Worm (Caenorhabditis elegans) whole organism, young adult: ENCODE data around the gene F22H10.6.

ENCODE experiments used
- B0035.1 ChIP-seq: sonication (generic microtip); optimal IDR thresholded peaks from 2 replicates; lab custom pipeline; 2016; ENCODE audit warnings: missing genetic modification characterization, mild to moderate bottlenecking, missing compliant biosample characterization, missing genotype, missing genetic modification reagents
- B0336.3 ChIP-seq: fragments of 200-800 bp; sonication (Bioruptor generic); IDR thresholded peaks from 2 replicates; pipeline ENCODE4 v1.3.6; 2022; ENCODE audit warnings: missing genetic modification characterization, missing compliant biosample characterization
- F23B12.7 ChIP-seq: sonication (generic microtip); optimal IDR thresholded peaks from 2 replicates; lab custom pipeline; 2017; ENCODE audit warnings: missing genetic modification characterization, mild to moderate bottlenecking, missing compliant biosample characterization, antibody characterized with exemption, moderate library complexity; ENCODE audit not compliant: insufficient read depth
- K11D2.4 ChIP-seq: fragments of 200-800 bp; sonication (Bioruptor generic); IDR thresholded peaks from 2 replicates; pipeline ENCODE4 v1.3.6; 2022; ENCODE audit warnings: missing genetic modification reagents, missing genetic modification characterization, missing compliant biosample characterization
- T26A5.8 ChIP-seq: sonication (generic microtip); optimal IDR thresholded peaks from 2 replicates; lab custom pipeline; 2016; ENCODE audit warnings: missing genetic modification characterization, missing compliant biosample characterization
- ama-1 ChIP-seq, 3 experiments: fragments of 150-350 bp in 1 of 3; sonication (generic microtip) in 2 of 3; optimal IDR thresholded peaks; 2 replicates each; lab custom pipeline; 2014 to 2018; ENCODE audit warnings: missing biosample characterization in 2 of 3, missing genetic modification characterization in 2 of 3, missing genetic modification reagents in 2 of 3
- bed-2 ChIP-seq: fragments of 200-800 bp; sonication (Bioruptor generic); IDR thresholded peaks from 2 replicates; pipeline ENCODE4 v1.3.6; 2022; ENCODE audit warnings: missing genetic modification reagents, missing genetic modification characterization, missing compliant biosample characterization
- ccch-3 ChIP-seq: fragments of 200-800 bp; sonication (Bioruptor generic); optimal IDR thresholded peaks from 2 replicates; lab custom pipeline; 2018; ENCODE audit warnings: mild to moderate bottlenecking, missing genetic modification characterization, missing compliant biosample characterization
- ceh-100 ChIP-seq: fragments of 200-800 bp; sonication (Bioruptor generic); IDR thresholded peaks from 2 replicates; pipeline ENCODE4 v1.3.6; 2022; ENCODE audit warnings: missing genetic modification reagents, missing genetic modification characterization, missing compliant biosample characterization
- chd-7 ChIP-seq: sonication (generic microtip); optimal IDR thresholded peaks from 2 replicates; lab custom pipeline; 2016; ENCODE audit warnings: mild to moderate bottlenecking, missing genetic modification characterization, moderate library complexity, missing compliant biosample characterization
- egl-44 ChIP-seq: fragments of 200-800 bp; sonication (Bioruptor generic); IDR thresholded peaks from 2 replicates; pipeline ENCODE4 v1.3.6; 2022; ENCODE audit warnings: missing genetic modification reagents, missing genetic modification characterization, missing compliant biosample characterization
- egrh-3 ChIP-seq: fragments of 200-800 bp; sonication (Bioruptor generic); IDR thresholded peaks from 2 replicates; pipeline ENCODE4 v1.3.6; 2022; ENCODE audit warnings: missing genetic modification reagents, missing genetic modification characterization, missing compliant biosample characterization
- hlh-12 ChIP-seq: sonication (generic microtip); optimal IDR thresholded peaks from 2 replicates; lab custom pipeline; 2016; ENCODE audit warnings: missing genetic modification characterization, missing compliant biosample characterization
- madf-8 ChIP-seq: fragments of 200-800 bp; sonication (Bioruptor generic); conservative IDR thresholded peaks from 2 replicates; pipeline ENCODE4 v1.3.6; 2022; ENCODE audit warnings: missing genetic modification reagents, missing genetic modification characterization, missing compliant biosample characterization
- nhr-80 ChIP-seq: sonication (generic microtip); optimal IDR thresholded peaks from 2 replicates; lab custom pipeline; 2016; ENCODE audit warnings: missing genetic modification characterization, missing compliant biosample characterization
- sptf-2 ChIP-seq: fragments of 200-800 bp; sonication (Bioruptor generic); optimal IDR thresholded peaks from 2 replicates; lab custom pipeline; 2018; ENCODE audit warnings: mild to moderate bottlenecking, missing genetic modification characterization, missing compliant biosample characterization
- tlf-1 ChIP-seq: fragments of 200-800 bp; sonication (Bioruptor generic); optimal IDR thresholded peaks from 2 replicates; lab custom pipeline; 2018; ENCODE audit warnings: mild to moderate bottlenecking, missing genetic modification characterization, missing compliant biosample characterization
- xnd-1 ChIP-seq: sonication (generic microtip); optimal IDR thresholded peaks from 2 replicates; lab custom pipeline; 2016; ENCODE audit warnings: missing genotype, missing genetic modification reagents, missing genetic modification characterization, missing compliant biosample characterization
- zfh-2 ChIP-seq: fragments of 200-800 bp; sonication (Bioruptor generic); conservative IDR thresholded peaks from 2 replicates; pipeline ENCODE4 v1.3.6; 2022; ENCODE audit warnings: missing genetic modification reagents, missing genetic modification characterization, missing compliant biosample characterization
- ztf-28 ChIP-seq: fragments of 200-800 bp; sonication (Bioruptor generic); IDR thresholded peaks from 2 replicates; pipeline ENCODE4 v1.3.6; 2022; ENCODE audit warnings: missing genetic modification reagents, missing genetic modification characterization, missing compliant biosample characterization
- ztf-3 ChIP-seq: fragments of 200-800 bp; sonication (Bioruptor generic); optimal IDR thresholded peaks from 2 replicates; lab custom pipeline; 2018; ENCODE audit warnings: mild to moderate bottlenecking, missing genetic modification characterization, missing compliant biosample characterization

The F22H10.6 gene

ce11 chrX:16644889-16645288 lies 46.2 kb downstream of the F22H10.6 start:
- TF ChIP-seq F23B12.7 (tag; lab: Kevin White, UChicago): no peak
- peak; percentile 54 for TF ChIP-seq nhr-80 (tag; lab: Kevin White, UChicago)

ce11 chrX:16643246-16643645 lies 47.9 kb downstream of the F22H10.6 start:
- TF ChIP-seq zfh-2 (GFP tag; lab: Robert Waterston, UW): peak; percentile 95
- no peak for TF ChIP-seq ztf-28 (GFP tag; lab: Robert Waterston, UW)
- no peak for TF ChIP-seq tlf-1
- no peak for TF ChIP-seq B0336.3 (GFP tag; lab: Robert Waterston, UW)
- TF ChIP-seq xnd-1 (tag; lab: Kevin White, UChicago): no peak
- TF ChIP-seq hlh-12 (tag; lab: Kevin White, UChicago): no peak
- no peak for TF ChIP-seq K11D2.4 (GFP tag; lab: Robert Waterston, UW)
- peak; percentile 29 for TF ChIP-seq sptf-2 (GFP tag; lab: Kevin White, UChicago)
- peak; percentile 89; the same call in 1 of the 2 replicates for TF ChIP-seq egrh-3 (GFP tag; lab: Robert Waterston, UW)
- TF ChIP-seq bed-2 (GFP tag; lab: Robert Waterston, UW): no peak
- TF ChIP-seq ccch-3: no peak
- no peak for TF ChIP-seq F23B12.7 (tag; lab: Kevin White, UChicago)
- TF ChIP-seq egl-44 (GFP tag; lab: Robert Waterston, UW): no peak
- no peak for TF ChIP-seq chd-7 (tag; lab: Kevin White, UChicago)
- TF ChIP-seq ceh-100: no peak
- no peak for TF ChIP-seq T26A5.8 (tag; lab: Kevin White, UChicago)
- TF ChIP-seq ztf-3 (GFP tag; lab: Kevin White, UChicago): no peak
- no peak for TF ChIP-seq ama-1 (optimal IDR thresholded peaks at IDR 0.05; lab: Kevin White, UChicago)
- no peak for TF ChIP-seq ama-1 (GFP tag; optimal IDR thresholded peaks at IDR 0.05; lab: Kevin White, UChicago)
- TF ChIP-seq B0035.1 (tag; lab: Kevin White, UChicago): no peak

- TF ChIP-seq madf-8 (GFP tag; lab: Robert Waterston, UW): no peak
- TF ChIP-seq, all 124 proteins: peak for 0
These were observed 49.5 kb downstream of the F22H10.6 start for ce11 chrX:16641678-16642077.
